Fruit fly (Drosophila melanogaster): ENCODE data around the gene CG2701.

CG2701 gene

DNA sequence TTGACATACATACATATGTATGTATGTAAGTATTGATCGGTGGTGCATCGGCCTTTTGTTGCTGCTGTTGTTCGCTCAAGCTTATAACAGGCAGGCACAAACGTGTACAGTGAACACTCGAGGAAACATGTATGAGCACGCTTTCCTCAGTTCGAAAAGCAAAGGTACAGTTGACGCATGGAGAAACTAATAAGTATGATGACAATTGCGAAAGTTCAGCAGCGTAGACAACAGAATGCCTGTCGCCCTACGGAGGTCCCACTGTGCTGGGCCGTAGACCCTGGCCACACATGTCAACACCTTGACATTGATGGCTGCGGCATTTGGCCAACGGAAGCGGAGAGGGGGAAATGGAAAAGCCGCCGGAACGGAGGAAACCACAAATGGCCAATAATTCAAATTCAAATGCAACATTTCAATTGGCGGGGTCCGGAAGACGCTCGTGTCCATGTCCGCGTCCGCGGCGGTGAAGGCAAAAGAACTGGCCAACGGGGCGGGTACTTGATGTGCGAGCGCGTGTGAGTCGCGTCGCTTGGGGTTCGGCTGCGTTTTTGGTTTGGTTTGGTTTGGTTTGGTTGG, 11.9 kb downstream of the CG2701 start, which contains the start of gene CG2681 (continued):
- TF ChIP-seq CG11560 (tag; IDR thresholded peaks at IDR 0.05) (0 out of 3 replicates have a peak, but pooled peaks have one; percentile 37), vvl (GFP tag; IDR thresholded peaks at IDR 0.05) (peak; percentile 52), CG1792 (GFP tag; optimal IDR thresholded peaks at IDR 0.05) (no peak), gt (GFP tag; IDR thresholded peaks at IDR 0.05) (no peak), ara (GFP tag; IDR thresholded peaks at IDR 0.05) (peak; percentile 31), trem (tag; optimal IDR thresholded peaks at IDR 0.05) (no peak), nom (GFP tag; optimal IDR thresholded peaks at IDR 0.05) (no peak), gfzf (GFP tag; optimal IDR thresholded peaks at IDR 0.05) (no peak), CG4820 (GFP tag; optimal IDR thresholded peaks at IDR 0.05) (no peak), CG34422 (GFP tag; IDR thresholded peaks at IDR 0.05) (peak; percentile 14; the same call in 1 of the 3 replicates), CG12391 (tag; optimal IDR thresholded peaks at IDR 0.05) (no peak), CG2889 (GFP tag; IDR thresholded peaks at IDR 0.05) (0 out of 3 replicates have a peak, but pooled peaks have one; percentile 48), gsb (GFP tag; IDR thresholded peaks at IDR 0.05) (no peak), az2 (GFP tag; optimal IDR thresholded peaks at IDR 0.05) (peak; percentile 32), CG1602 (GFP tag; optimal IDR thresholded peaks at IDR 0.05) (no peak), CG10959 (GFP tag; IDR thresholded peaks at IDR 0.05) (no peak), CG11456 (GFP tag; IDR thresholded peaks at IDR 0.05) (peak; percentile 80), CG2120 (GFP tag; optimal IDR thresholded peaks at IDR 0.05) (peak; percentile 59), CG17385 (GFP tag; optimal IDR thresholded peaks at IDR 0.05) (no peak), CG7786 (GFP tag; optimal IDR thresholded peaks at IDR 0.05) (peak; percentile 8), CG10565 (GFP tag; optimal IDR thresholded peaks at IDR 0.05) (no peak), gem (tag; optimal IDR thresholded peaks at IDR 0.05) (no peak), Mrtf (GFP tag; IDR thresholded peaks at IDR 0.05) (no peak; the same call in 2 of the 3 replicates), CoRest (tag; optimal IDR thresholded peaks at IDR 0.05) (peak; percentile 6), CG32772 (GFP tag; IDR thresholded peaks at IDR 0.05) (peak; percentile 43), peb (GFP tag; IDR thresholded peaks at IDR 0.05) (no peak), CG17186 (GFP tag; optimal IDR thresholded peaks at IDR 0.05) (no peak), NfI (GFP tag; optimal IDR thresholded peaks at IDR 0.05) (no peak), CG13775 (GFP tag; optimal IDR thresholded peaks at IDR 0.05) (no peak), CG2129 (GFP tag; IDR thresholded peaks at IDR 0.05; ENCODE audit: partially characterized antibody) (no peak), CG33213 (GFP tag; optimal IDR thresholded peaks at IDR 0.05) (no peak), ERR (GFP tag; optimal IDR thresholded peaks at IDR 0.05) (no peak), Dll (GFP tag; IDR thresholded peaks at IDR 0.05; ENCODE audit: partially characterized antibody) (no peak), Ets97D (GFP tag; optimal IDR thresholded peaks at IDR 0.05) (no peak), HLHmδ (GFP tag; optimal IDR thresholded peaks at IDR 0.05) (no peak), amos (GFP tag; IDR thresholded peaks at IDR 0.05; ENCODE audit: partially characterized antibody) (no peak), croc (GFP tag; conservative IDR thresholded peaks at IDR 0.05) (no peak), CG8924 (tag; optimal IDR thresholded peaks at IDR 0.05) (no peak), CG11696 (GFP tag; IDR thresholded peaks at IDR 0.05) (0 out of 2 replicates have a peak, but pooled peaks have one; percentile 16), Gug (GFP tag; IDR thresholded peaks at IDR 0.05) (peak; percentile 74), CG7987 (GFP tag; optimal IDR thresholded peaks at IDR 0.05) (no peak), CG31388 (GFP tag; optimal IDR thresholded peaks at IDR 0.05) (no peak), ranshi (GFP tag; IDR thresholded peaks at IDR 0.05) (peak; percentile 49; the same call in 1 of the 2 replicates), dmrt11E (tag; optimal IDR thresholded peaks at IDR 0.05) (no peak), gcm (GFP tag; optimal IDR thresholded peaks at IDR 0.05) (no peak), hb (GFP tag; IDR thresholded peaks at IDR 0.05; ENCODE audit: partially characterized antibody) (no peak), tx (GFP tag; optimal IDR thresholded peaks at IDR 0.05) (no peak), NK7.1 (GFP tag; optimal IDR thresholded peaks at IDR 0.05) (no peak), Sry-δ (GFP tag; optimal IDR thresholded peaks at IDR 0.05) (no peak), en (GFP tag; optimal IDR thresholded peaks at IDR 0.05) (no peak), chif (GFP tag; optimal IDR thresholded peaks at IDR 0.05) (peak in 1 of 2 experiments; percentile 21)

Measured in whole organism, embryonic.